Fruit fly (Drosophila melanogaster) whole organism, pupa: ENCODE data around the gene HDAC1.
A peak's percentile ranks its signal among the peaks of the same experiment; 100 is the strongest.

Experiments used
- CG10348 ChIP-seq: fragments of 200-800 bp; sonication (Bioruptor generic); IDR thresholded peaks from 2 replicates; pipeline ENCODE4 v1.3.6; 2022; ENCODE audit warnings: missing biosample characterization, missing genetic modification characterization
- CG12605 ChIP-seq: fragments of 200-800 bp; sonication (Bioruptor generic); IDR thresholded peaks from 2 replicates; pipeline ENCODE4 v1.3.6; 2022; ENCODE audit warnings: missing biosample characterization, missing genetic modification characterization
- CG13204 ChIP-seq: fragments of 200-800 bp; sonication (Bioruptor generic); optimal IDR thresholded peaks from 2 replicates; lab custom pipeline; 2018; ENCODE audit warnings: missing biosample characterization, mild to moderate bottlenecking, missing genetic modification characterization, moderate library complexity
- CG14655 ChIP-seq: fragments of 200-800 bp; sonication (Bioruptor generic); optimal IDR thresholded peaks from 3 replicates; lab custom pipeline; 2017; ENCODE audit warnings: mild to moderate bottlenecking, missing biosample characterization, missing genetic modification reagents, missing genetic modification characterization
- CG15710 ChIP-seq: fragments of 200-800 bp; sonication (Bioruptor generic); optimal IDR thresholded peaks from 2 replicates; lab custom pipeline; 2018; ENCODE audit warnings: missing biosample characterization, mild to moderate bottlenecking, missing genetic modification characterization, moderate library complexity
- CG17806 ChIP-seq: fragments of 200-800 bp; sonication (Bioruptor generic); optimal IDR thresholded peaks from 2 replicates; lab custom pipeline; 2018; ENCODE audit warnings: missing biosample characterization, mild to moderate bottlenecking, missing genetic modification characterization, moderate library complexity
- CG32121 ChIP-seq: fragments of 200-800 bp; sonication (Bioruptor generic); IDR thresholded peaks from 2 replicates; pipeline ENCODE4 v1.3.6; 2022; ENCODE audit warnings: missing biosample characterization, missing genetic modification characterization
- CG34367 ChIP-seq: fragments of 200-800 bp; sonication (Bioruptor generic); optimal IDR thresholded peaks from 2 replicates; lab custom pipeline; 2018; ENCODE audit warnings: missing biosample characterization, mild to moderate bottlenecking, missing genetic modification characterization
- CG4496 ChIP-seq: fragments of 200-800 bp; sonication (Bioruptor generic); IDR thresholded peaks from 3 replicates; pipeline ENCODE4 v1.3.6; 2022; ENCODE audit warnings: missing biosample characterization, missing genetic modification characterization
- CG8159 ChIP-seq: fragments of 200-800 bp; sonication (Bioruptor generic); optimal IDR thresholded peaks from 3 replicates; lab custom pipeline; 2018; ENCODE audit warnings: missing biosample characterization, mild to moderate bottlenecking, missing genetic modification characterization, moderate library complexity
- CG8301 ChIP-seq: fragments of 200-800 bp; sonication (Bioruptor generic); optimal IDR thresholded peaks from 2 replicates; lab custom pipeline; 2018; ENCODE audit warnings: missing biosample characterization, mild to moderate bottlenecking, missing genetic modification characterization
- CG9948 ChIP-seq: fragments of 200-800 bp; sonication (Bioruptor generic); optimal IDR thresholded peaks from 2 replicates; lab custom pipeline; 2018; ENCODE audit warnings: missing biosample characterization, mild to moderate bottlenecking, missing genetic modification characterization, moderate library complexity
- D1 ChIP-seq: fragments of 200-800 bp; sonication (Bioruptor generic); optimal IDR thresholded peaks from 2 replicates; lab custom pipeline; 2018; ENCODE audit warnings: missing biosample characterization, mild to moderate bottlenecking, missing genetic modification characterization, moderate library complexity
- EcR ChIP-seq: fragments of 200-800 bp; sonication (Bioruptor generic); optimal IDR thresholded peaks from 3 replicates; lab custom pipeline; 2019; ENCODE audit warnings: missing biosample characterization, missing genetic modification characterization, mild to moderate bottlenecking, moderate library complexity, missing genetic modification reagents
- Ets98B ChIP-seq: fragments of 200-800 bp; sonication (Bioruptor generic); IDR thresholded peaks from 2 replicates; pipeline ENCODE4 v1.3.6; 2022; ENCODE audit warnings: missing biosample characterization, missing genetic modification characterization
- Pif1A ChIP-seq: fragments of 200-800 bp; sonication (Bioruptor generic); optimal IDR thresholded peaks from 3 replicates; lab custom pipeline; 2016; ENCODE audit warnings: missing biosample characterization, missing genetic modification characterization
- Pif1B ChIP-seq: fragments of 200-800 bp; sonication (Bioruptor generic); optimal IDR thresholded peaks from 3 replicates; lab custom pipeline; 2016; ENCODE audit warnings: missing biosample characterization, missing genetic modification characterization
- Snoo ChIP-seq: fragments of 200-800 bp; sonication (Bioruptor generic); optimal IDR thresholded peaks from 3 replicates; lab custom pipeline; 2017; ENCODE audit warnings: missing biosample characterization, mild to moderate bottlenecking, missing genetic modification characterization, inconsistent platforms
- fd96Ca ChIP-seq: fragments of 200-800 bp; sonication (Bioruptor generic); IDR thresholded peaks from 3 replicates; pipeline ENCODE4 v1.3.6; 2022; ENCODE audit warnings: missing biosample characterization, missing genetic modification characterization
- gl ChIP-seq: fragments of 200-800 bp; sonication (Bioruptor generic); optimal IDR thresholded peaks from 2 replicates; lab custom pipeline; 2018; ENCODE audit warnings: missing biosample characterization, mild to moderate bottlenecking, missing genetic modification characterization
- rn ChIP-seq: fragments of 200-800 bp; sonication (Bioruptor generic); IDR thresholded peaks from 2 replicates; pipeline ENCODE4 v1.3.6; 2022; ENCODE audit warnings: missing biosample characterization, missing genetic modification characterization

Gene HDAC1

DNA sequence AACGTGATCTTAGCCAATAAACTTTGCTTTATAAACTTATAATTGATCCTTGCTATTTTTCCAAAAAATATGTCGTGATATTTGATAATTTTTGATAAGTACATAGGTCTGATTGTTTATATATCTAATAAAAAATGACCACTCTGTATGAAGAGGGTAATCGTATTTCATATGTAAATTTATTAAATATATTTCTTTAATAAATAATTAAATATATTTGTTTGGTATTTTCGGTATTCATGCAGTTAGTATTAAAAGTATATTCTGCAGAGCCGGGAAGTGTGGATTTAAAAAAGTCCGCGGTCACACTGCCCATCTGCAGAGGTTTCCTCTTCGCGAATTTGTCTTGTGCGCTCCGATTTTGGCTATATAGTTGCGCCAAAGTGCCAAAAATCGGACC is at the start of gene HDAC1:
Gene HDAC1, plus strand, starts transcription at position 301 of the 400 bp plus-strand sequence.
- TF ChIP-seq CG10348 (GFP tag; lab: Robert Waterston, UW) (no peak), Pif1A (no peak), gl (tag; lab: Kevin White, UChicago) (no peak), Snoo (tag; lab: Kevin White, UChicago) (no peak), EcR (GFP tag; lab: Kevin White, UChicago) (no peak), CG32121 (GFP tag; lab: Robert Waterston, UW) (no peak), CG8301 (tag; lab: Kevin White, UChicago) (no peak), CG12605 (GFP tag; lab: Robert Waterston, UW) (no peak), CG17806 (tag; lab: Kevin White, UChicago) (no peak), CG14655 (GFP tag; lab: Kevin White, UChicago) (no peak)

DNA sequence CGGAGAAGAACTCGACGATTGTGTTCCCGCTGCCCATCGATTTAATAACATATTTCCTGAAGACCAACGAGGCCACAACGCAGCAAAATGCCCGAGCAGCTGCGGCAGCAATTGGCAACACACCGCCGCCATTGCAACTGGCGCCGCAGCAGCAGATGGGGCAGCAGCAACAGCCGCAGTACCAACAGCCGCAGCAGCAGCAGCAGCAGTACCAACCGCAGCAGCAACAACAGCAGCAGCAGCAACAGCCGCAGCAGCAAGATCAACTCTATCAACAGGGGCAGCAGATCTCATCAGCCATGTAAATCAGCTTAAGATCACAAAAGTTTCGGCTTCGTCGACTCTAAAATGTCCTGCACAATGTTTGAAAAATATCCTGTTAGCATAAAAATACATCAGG is 36.5 kb upstream of the HDAC1 start:
- TF ChIP-seq D1 (tag; lab: Kevin White, UChicago), result no peak
- no peak for TF ChIP-seq CG4496 (GFP tag; lab: Robert Waterston, UW)

DNA sequence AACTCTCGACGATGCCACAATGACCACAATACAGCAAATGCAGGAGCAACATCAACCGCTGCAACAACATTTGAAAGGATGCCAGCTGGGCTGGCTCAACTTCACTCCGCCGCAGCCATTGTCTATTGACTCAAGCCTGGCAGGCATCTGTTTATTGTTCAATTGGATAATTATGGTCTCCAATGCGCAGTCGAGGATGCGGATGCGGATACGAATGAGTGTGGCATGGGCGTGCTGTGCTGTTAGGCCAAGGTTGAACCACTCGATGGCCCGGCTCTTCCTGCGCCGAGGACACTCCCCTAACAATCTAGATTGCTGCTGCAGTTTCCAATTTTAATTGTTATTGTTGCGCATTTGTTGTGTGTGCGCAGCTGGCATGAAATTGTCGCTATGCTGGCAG is 26.8 kb upstream of the HDAC1 start:
- TF ChIP-seq gl (tag; lab: Kevin White, UChicago) (no peak), CG4496 (GFP tag; lab: Robert Waterston, UW) (no peak), CG34367 (tag; lab: Kevin White, UChicago) (no peak)

DNA sequence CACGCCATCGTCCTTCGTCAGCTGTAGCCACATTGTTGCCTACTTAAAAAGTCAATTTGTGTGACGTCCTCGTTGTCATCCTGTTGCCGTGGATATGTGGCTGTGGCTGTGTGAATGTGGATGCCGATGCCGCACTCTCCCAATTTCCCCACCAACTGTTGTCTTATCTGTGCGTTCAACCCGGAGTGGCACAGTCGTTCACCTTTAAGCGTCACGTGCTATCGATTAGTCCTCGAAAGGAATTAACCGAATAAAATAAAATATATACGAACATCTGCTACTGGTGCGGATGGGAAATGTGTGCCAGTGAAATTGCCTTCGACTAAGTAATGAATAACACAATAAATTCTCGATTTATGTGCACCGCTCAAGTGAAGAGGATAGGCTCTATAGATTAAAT is 24.2 kb upstream of the HDAC1 start:
- TF ChIP-seq CG12605 (GFP tag; lab: Robert Waterston, UW), result no peak
- peak; percentile 52 for TF ChIP-seq EcR (GFP tag; lab: Kevin White, UChicago)

DNA sequence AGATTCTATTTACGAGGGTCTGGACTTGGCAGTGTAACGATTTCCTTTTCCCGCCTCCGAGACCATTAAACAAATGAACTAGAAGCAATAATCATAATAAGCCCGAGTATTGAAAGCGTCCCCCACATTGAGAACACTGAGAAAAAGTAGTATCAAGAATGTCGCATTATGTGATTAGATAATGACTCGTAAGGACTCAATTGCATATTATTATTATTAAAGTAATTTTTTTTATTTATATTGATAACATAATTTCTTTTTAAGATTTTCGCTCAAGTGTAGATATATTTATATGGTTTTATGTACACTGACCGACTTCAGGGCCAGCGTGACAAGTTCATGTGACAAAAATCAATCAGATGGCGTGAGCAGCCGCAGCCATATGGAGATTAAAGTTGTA is 23.1 kb upstream of the HDAC1 start:
- TF ChIP-seq CG15710 (peak; percentile 56), rn (no peak), CG32121 (GFP tag; lab: Robert Waterston, UW) (no peak), CG14655 (GFP tag; lab: Kevin White, UChicago) (peak; percentile 22), EcR (GFP tag; lab: Kevin White, UChicago) (peak; percentile 83), CG13204 (GFP tag; lab: Kevin White, UChicago) (no peak), CG12605 (GFP tag; lab: Robert Waterston, UW) (0 out of 2 replicates have a peak, but pooled peaks have one; percentile 38), CG8159 (tag; lab: Kevin White, UChicago) (peak; percentile 58), CG34367 (tag; lab: Kevin White, UChicago) (peak; percentile 22), CG4496 (GFP tag; lab: Robert Waterston, UW) (no peak)

DNA sequence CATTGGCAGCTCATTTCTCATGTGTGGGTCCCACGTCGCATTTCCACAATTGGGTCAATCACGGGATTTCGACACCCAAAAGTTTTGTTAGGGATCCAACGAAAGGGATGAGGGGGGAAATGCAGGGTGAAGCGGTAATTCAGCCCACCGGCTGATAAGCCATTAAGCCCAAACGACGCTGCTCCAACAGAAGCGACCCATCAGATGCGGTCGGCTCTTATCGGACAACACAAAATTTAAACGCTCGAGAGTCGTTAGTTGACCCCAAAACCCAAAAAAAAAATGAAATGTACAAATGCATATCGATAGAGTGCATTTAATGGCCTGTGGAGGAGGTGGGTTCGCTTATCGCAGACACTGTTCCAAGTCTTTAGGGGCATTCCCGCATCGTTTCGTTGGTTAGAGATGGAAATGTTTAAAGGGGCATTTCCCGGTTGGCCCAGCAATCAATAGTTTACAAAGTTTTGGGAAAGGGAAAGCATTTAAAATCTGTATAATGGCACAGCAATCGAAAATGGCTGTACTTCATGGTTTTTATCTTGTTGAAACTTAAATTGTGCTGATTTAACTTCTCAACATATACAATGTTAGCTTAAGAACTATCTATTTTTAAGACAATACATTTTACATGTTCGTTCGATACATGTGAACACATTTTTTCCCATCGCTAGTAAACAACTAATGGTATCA is 19.6 kb upstream of the HDAC1 start:
- TF ChIP-seq rn (no peak), CG14655 (GFP tag; lab: Kevin White, UChicago) (no peak), CG17806 (tag; lab: Kevin White, UChicago) (no peak), CG8301 (tag; lab: Kevin White, UChicago) (no peak), Ets98B (GFP tag; lab: Robert Waterston, UW) (no peak), Pif1B (GFP tag; lab: Kevin White, UChicago) (no peak), CG10348 (GFP tag; lab: Robert Waterston, UW) (no peak), CG4496 (GFP tag; lab: Robert Waterston, UW) (no peak), EcR (GFP tag; lab: Kevin White, UChicago) (no peak), CG8159 (tag; lab: Kevin White, UChicago) (no peak), fd96Ca (GFP tag; lab: Robert Waterston, UW) (no peak), D1 (tag; lab: Kevin White, UChicago) (no peak), gl (tag; lab: Kevin White, UChicago) (no peak), Pif1A (no peak), CG32121 (GFP tag; lab: Robert Waterston, UW) (no peak), Snoo (tag; lab: Kevin White, UChicago) (no peak), CG12605 (GFP tag; lab: Robert Waterston, UW) (no peak), CG34367 (tag; lab: Kevin White, UChicago) (no peak)
- TF ChIP-seq, all 21 proteins: peak for 0

DNA sequence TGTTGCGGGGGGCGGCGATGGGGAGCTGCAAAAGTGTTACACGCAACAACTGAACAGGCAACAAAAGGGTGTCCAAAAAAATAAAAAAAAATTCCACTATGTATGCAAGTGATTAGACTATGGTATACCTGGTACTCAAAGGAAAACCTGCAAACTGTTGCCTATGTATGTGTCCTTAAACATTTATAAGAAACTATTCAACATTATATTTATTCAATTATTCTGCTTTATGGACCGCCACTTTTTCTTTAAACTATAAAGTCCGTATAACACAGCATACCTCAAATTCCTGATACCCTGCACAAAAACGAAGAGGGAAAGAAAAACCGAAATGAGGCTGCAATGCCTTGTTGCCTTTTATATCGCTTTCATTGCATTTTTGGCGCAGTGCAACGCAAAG is 18.9 kb upstream of the HDAC1 start:
- TF ChIP-seq CG4496 (GFP tag; lab: Robert Waterston, UW) (peak; percentile 88), Ets98B (GFP tag; lab: Robert Waterston, UW) (peak; percentile 85), CG9948 (peak; percentile 49), gl (tag; lab: Kevin White, UChicago) (no peak), CG34367 (tag; lab: Kevin White, UChicago) (peak; percentile 15), CG8159 (tag; lab: Kevin White, UChicago) (peak; percentile 62), CG15710 (peak; percentile 39), rn (peak; percentile 63), Snoo (tag; lab: Kevin White, UChicago) (peak; percentile 30), CG8301 (tag; lab: Kevin White, UChicago) (peak; percentile 64), CG10348 (GFP tag; lab: Robert Waterston, UW) (no peak), CG32121 (GFP tag; lab: Robert Waterston, UW) (peak; percentile 92), D1 (tag; lab: Kevin White, UChicago) (no peak), CG17806 (tag; lab: Kevin White, UChicago) (peak; percentile 45), CG12605 (GFP tag; lab: Robert Waterston, UW) (peak; percentile 71), EcR (GFP tag; lab: Kevin White, UChicago) (no peak), CG13204 (GFP tag; lab: Kevin White, UChicago) (no peak), CG14655 (GFP tag; lab: Kevin White, UChicago) (peak; percentile 69), Pif1B (GFP tag; lab: Kevin White, UChicago) (peak; percentile 62), fd96Ca (GFP tag; lab: Robert Waterston, UW) (peak; percentile 88), Pif1A (peak; percentile 74)
